Fruit fly (Drosophila melanogaster) whole organism, embryonic: ENCODE measurements around the gene Sec15.

Experiments used
- Ada2b ChIP-seq: fragments of 200-800 bp; sonication (Bioruptor generic); IDR thresholded peaks from 2 replicates; pipeline ENCODE4 v1.3.6; 2022; ENCODE audit warnings: missing biosample characterization, missing genetic modification characterization
- Aef1 ChIP-seq: fragments of 200-800 bp; sonication (Bioruptor generic); IDR thresholded peaks from 3 replicates; pipeline ENCODE4 v1.3.6; 2022; ENCODE audit warnings: missing biosample characterization, missing genetic modification characterization
- BEAF-32 ChIP-seq: fragments of 200-800 bp; sonication (Bioruptor generic); optimal IDR thresholded peaks from 3 replicates; lab custom pipeline; 2017; ENCODE audit warnings: missing biosample characterization, missing genetic modification characterization, mild to moderate bottlenecking, moderate library complexity, missing genetic modification reagents
- BtbVII ChIP-seq: fragments of 200-800 bp; sonication (Bioruptor generic); optimal IDR thresholded peaks from 3 replicates; lab custom pipeline; 2017; ENCODE audit warnings: missing biosample characterization, mild to moderate bottlenecking, missing genetic modification characterization
- CG11560 ChIP-seq: fragments of 200-800 bp; sonication (Bioruptor generic); IDR thresholded peaks from 3 replicates; pipeline ENCODE4 v1.3.6; 2022; ENCODE audit warnings: missing biosample characterization, missing genetic modification characterization
- CG12391 ChIP-seq: fragments of 200-800 bp; sonication (Bioruptor generic); optimal IDR thresholded peaks from 3 replicates; lab custom pipeline; 2018; ENCODE audit warnings: missing biosample characterization, mild to moderate bottlenecking, missing genetic modification characterization, moderate library complexity
- CG13287 ChIP-seq: fragments of 200-800 bp; sonication (Bioruptor generic); IDR thresholded peaks from 2 replicates; pipeline ENCODE4 v1.3.6; 2022; ENCODE audit warnings: missing biosample characterization, missing genetic modification characterization; ENCODE audit not compliant: partially characterized antibody
- CG13775 ChIP-seq: fragments of 200-800 bp; sonication (Bioruptor generic); optimal IDR thresholded peaks from 3 replicates; lab custom pipeline; 2017; ENCODE audit warnings: missing biosample characterization, mild to moderate bottlenecking, missing genetic modification characterization
- CG1603 ChIP-seq: fragments of 200-800 bp; sonication (Bioruptor generic); optimal IDR thresholded peaks from 2 replicates; lab custom pipeline; 2019; ENCODE audit warnings: missing biosample characterization, mild to moderate bottlenecking, missing genetic modification characterization, moderate library complexity
- CG16813 ChIP-seq: fragments of 200-800 bp; sonication (Bioruptor generic); IDR thresholded peaks from 3 replicates; pipeline ENCODE4 v1.3.6; 2022; ENCODE audit warnings: missing biosample characterization, missing genetic modification characterization; ENCODE audit not compliant: partially characterized antibody
- CG17186 ChIP-seq: fragments of 200-800 bp; sonication (Bioruptor generic); optimal IDR thresholded peaks from 3 replicates; lab custom pipeline; 2017; ENCODE audit warnings: missing biosample characterization, missing genetic modification reagents, missing genetic modification characterization
- CG17568 ChIP-seq: fragments of 200-800 bp; sonication (Bioruptor generic); optimal IDR thresholded peaks from 2 replicates; lab custom pipeline; 2018; ENCODE audit warnings: missing biosample characterization, mild to moderate bottlenecking, missing genetic modification characterization, moderate library complexity
- CG32772 ChIP-seq: fragments of 200-800 bp; sonication (Bioruptor generic); IDR thresholded peaks from 2 replicates; pipeline ENCODE4 v1.3.6; 2022; ENCODE audit warnings: missing biosample characterization, missing genetic modification characterization
- CG5953 ChIP-seq: fragments of 200-800 bp; sonication (Bioruptor generic); IDR thresholded peaks from 2 replicates; pipeline ENCODE4 v1.3.6; 2022; ENCODE audit warnings: missing biosample characterization, missing genetic modification characterization
- CG6854 ChIP-seq: fragments of 200-800 bp; sonication (Bioruptor generic); optimal IDR thresholded peaks from 3 replicates; lab custom pipeline; 2017; ENCODE audit warnings: missing biosample characterization, mild to moderate bottlenecking, missing genetic modification characterization
- CG7357 ChIP-seq: fragments of 200-800 bp; sonication (Bioruptor generic); IDR thresholded peaks from 3 replicates; pipeline ENCODE4 v1.3.6; 2022; ENCODE audit warnings: missing biosample characterization, missing genetic modification characterization
- CG8290 ChIP-seq, 3 experiments: fragments of 200-800 bp; sonication (Bioruptor generic); optimal IDR thresholded peaks; 2 replicates each; lab custom pipeline; 2016 to 2019; ENCODE audit warnings: missing biosample characterization in 3 of 3, missing genetic modification characterization in 3 of 3, mild to moderate bottlenecking in 2 of 3, moderate library complexity in 1 of 3
- CG8924 ChIP-seq: fragments of 200-800 bp; optimal IDR thresholded peaks from 3 replicates; lab custom pipeline; 2019; ENCODE audit warnings: missing biosample characterization, mild to moderate bottlenecking, missing genetic modification characterization, moderate library complexity
- CG9437 ChIP-seq: fragments of 200-800 bp; sonication (Bioruptor generic); optimal IDR thresholded peaks from 2 replicates; lab custom pipeline; 2018; ENCODE audit warnings: missing biosample characterization, mild to moderate bottlenecking, missing genetic modification characterization
- CG9797 ChIP-seq: fragments of 200-800 bp; sonication (Bioruptor generic); optimal IDR thresholded peaks from 3 replicates; lab custom pipeline; 2018; ENCODE audit warnings: missing biosample characterization, mild to moderate bottlenecking, missing genetic modification characterization
- Camta ChIP-seq: fragments of 200-800 bp; sonication (Bioruptor generic); optimal IDR thresholded peaks from 2 replicates; lab custom pipeline; 2016; ENCODE audit warnings: missing biosample characterization, missing genetic modification characterization
- Deaf1 ChIP-seq: fragments of 200-800 bp; optimal IDR thresholded peaks from 3 replicates; lab custom pipeline; 2019; ENCODE audit warnings: missing biosample characterization, mild to moderate bottlenecking, missing genetic modification characterization, moderate library complexity
- Ets97D ChIP-seq: fragments of 200-800 bp; sonication (Bioruptor generic); optimal IDR thresholded peaks from 3 replicates; lab custom pipeline; 2016; ENCODE audit warnings: missing biosample characterization, missing genetic modification characterization
- Fer1 ChIP-seq: fragments of 200-800 bp; sonication (Bioruptor generic); optimal IDR thresholded peaks from 2 replicates; lab custom pipeline; 2017; ENCODE audit warnings: missing biosample characterization, mild to moderate bottlenecking, missing genetic modification characterization
- Fer3 ChIP-seq: fragments of 200-800 bp; sonication (Bioruptor generic); optimal IDR thresholded peaks from 2 replicates; lab custom pipeline; 2018; ENCODE audit warnings: missing biosample characterization, mild to moderate bottlenecking, missing genetic modification characterization, moderate library complexity
- Gug ChIP-seq: fragments of 200-800 bp; sonication (Bioruptor generic); IDR thresholded peaks from 4 replicates; pipeline ENCODE4 v1.3.6; 2022; ENCODE audit warnings: missing biosample characterization, missing genetic modification characterization
- HHEX ChIP-seq: fragments of 200-800 bp; sonication (Bioruptor generic); optimal IDR thresholded peaks from 3 replicates; lab custom pipeline; 2017; ENCODE audit warnings: missing biosample characterization, mild to moderate bottlenecking, missing genetic modification characterization, missing genetic modification reagents
- HLHmδ ChIP-seq: fragments of 200-800 bp; sonication (Bioruptor generic); optimal IDR thresholded peaks from 2 replicates; lab custom pipeline; 2018; ENCODE audit warnings: missing biosample characterization, mild to moderate bottlenecking, missing genetic modification characterization, moderate library complexity
- HmgZ ChIP-seq: fragments of 200-800 bp; sonication (Bioruptor generic); optimal IDR thresholded peaks from 2 replicates; lab custom pipeline; 2018; ENCODE audit warnings: missing biosample characterization, mild to moderate bottlenecking, missing genetic modification characterization
- Lpt ChIP-seq: fragments of >200 bp; optimal IDR thresholded peaks from 2 replicates; lab custom pipeline; 2018; ENCODE audit warnings: missing biosample characterization, missing genetic modification characterization
- Max ChIP-seq: fragments of 200-800 bp; sonication (Bioruptor generic); optimal IDR thresholded peaks from 2 replicates; lab custom pipeline; 2016; ENCODE audit warnings: missing biosample characterization, mild to moderate bottlenecking, missing genetic modification characterization
- Tbp ChIP-seq: fragments of >200 bp; optimal IDR thresholded peaks from 2 replicates; lab custom pipeline; 2018; ENCODE audit warnings: missing biosample characterization, missing genetic modification characterization
- ash1 ChIP-seq: fragments of 200-800 bp; sonication (Bioruptor generic); optimal IDR thresholded peaks from 2 replicates; lab custom pipeline; 2018; ENCODE audit warnings: missing biosample characterization, mild to moderate bottlenecking, missing genetic modification characterization
- bab2 ChIP-seq: fragments of 200-800 bp; sonication (Bioruptor generic); optimal IDR thresholded peaks from 2 replicates; lab custom pipeline; 2016; ENCODE audit warnings: missing biosample characterization, missing genetic modification characterization
- bbx ChIP-seq: fragments of 200-800 bp; sonication (Bioruptor generic); IDR thresholded peaks from 2 replicates; pipeline ENCODE4 v1.3.6; 2022; ENCODE audit warnings: missing biosample characterization, missing genetic modification characterization; ENCODE audit not compliant: partially characterized antibody
- cg ChIP-seq: fragments of 200-800 bp; sonication (Bioruptor generic); optimal IDR thresholded peaks from 3 replicates; lab custom pipeline; 2019; ENCODE audit warnings: missing biosample characterization, mild to moderate bottlenecking, missing genetic modification characterization, moderate library complexity
- ems ChIP-seq: fragments of 200-800 bp; sonication (Bioruptor generic); optimal IDR thresholded peaks from 3 replicates; lab custom pipeline; 2016; ENCODE audit warnings: missing biosample characterization, missing genetic modification characterization
- ewg ChIP-seq: fragments of 200-800 bp; sonication (Bioruptor generic); optimal IDR thresholded peaks from 3 replicates; lab custom pipeline; 2017; ENCODE audit warnings: mild to moderate bottlenecking, missing biosample characterization, missing genetic modification reagents, missing genetic modification characterization
- kah ChIP-seq: fragments of 200-800 bp; sonication (Bioruptor generic); optimal IDR thresholded peaks from 2 replicates; lab custom pipeline; 2018; ENCODE audit warnings: missing biosample characterization, mild to moderate bottlenecking, missing genetic modification characterization
- maf-S ChIP-seq: fragments of 200-800 bp; sonication (Bioruptor generic); optimal IDR thresholded peaks from 2 replicates; lab custom pipeline; 2016; ENCODE audit warnings: missing biosample characterization, missing genetic modification characterization
- mam ChIP-seq: fragments of 200-800 bp; sonication (Bioruptor generic); optimal IDR thresholded peaks from 3 replicates; lab custom pipeline; 2016; ENCODE audit warnings: missing biosample characterization, missing genetic modification characterization
- nerfin-1 ChIP-seq: fragments of 200-800 bp; sonication (Bioruptor generic); optimal IDR thresholded peaks from 3 replicates; lab custom pipeline; 2019; ENCODE audit warnings: missing biosample characterization, mild to moderate bottlenecking, missing genetic modification characterization, moderate library complexity
- run ChIP-seq: fragments of 200-800 bp; sonication (Bioruptor generic); optimal IDR thresholded peaks from 3 replicates; lab custom pipeline; 2018; ENCODE audit warnings: missing biosample characterization, mild to moderate bottlenecking, missing genetic modification characterization
- salm ChIP-seq: fragments of 200-800 bp; sonication (Bioruptor generic); optimal IDR thresholded peaks from 2 replicates; lab custom pipeline; 2018; ENCODE audit warnings: missing biosample characterization, mild to moderate bottlenecking, missing genetic modification characterization
- slp2 ChIP-seq: fragments of 200-800 bp; sonication (Bioruptor generic); optimal IDR thresholded peaks from 2 replicates; lab custom pipeline; 2016; ENCODE audit warnings: missing biosample characterization, missing genetic modification characterization
- sna ChIP-seq: fragments of 200-800 bp; sonication (Bioruptor generic); IDR thresholded peaks from 2 replicates; pipeline ENCODE4 v1.3.6; 2022; ENCODE audit warnings: missing biosample characterization, missing genetic modification characterization; ENCODE audit not compliant: partially characterized antibody
- tna ChIP-seq: fragments of 200-800 bp; sonication (Bioruptor generic); IDR thresholded peaks from 2 replicates; pipeline ENCODE4 v1.3.6; 2022; ENCODE audit warnings: missing biosample characterization, missing genetic modification characterization; ENCODE audit not compliant: partially characterized antibody
- trh ChIP-seq: fragments of 200-800 bp; sonication (Bioruptor generic); optimal IDR thresholded peaks from 2 replicates; lab custom pipeline; 2016; ENCODE audit warnings: missing biosample characterization, missing genetic modification characterization
- tx ChIP-seq: fragments of 200-800 bp; sonication (Bioruptor generic); optimal IDR thresholded peaks from 2 replicates; lab custom pipeline; 2016; ENCODE audit warnings: missing biosample characterization, missing genetic modification characterization

Gene Sec15

DNA sequence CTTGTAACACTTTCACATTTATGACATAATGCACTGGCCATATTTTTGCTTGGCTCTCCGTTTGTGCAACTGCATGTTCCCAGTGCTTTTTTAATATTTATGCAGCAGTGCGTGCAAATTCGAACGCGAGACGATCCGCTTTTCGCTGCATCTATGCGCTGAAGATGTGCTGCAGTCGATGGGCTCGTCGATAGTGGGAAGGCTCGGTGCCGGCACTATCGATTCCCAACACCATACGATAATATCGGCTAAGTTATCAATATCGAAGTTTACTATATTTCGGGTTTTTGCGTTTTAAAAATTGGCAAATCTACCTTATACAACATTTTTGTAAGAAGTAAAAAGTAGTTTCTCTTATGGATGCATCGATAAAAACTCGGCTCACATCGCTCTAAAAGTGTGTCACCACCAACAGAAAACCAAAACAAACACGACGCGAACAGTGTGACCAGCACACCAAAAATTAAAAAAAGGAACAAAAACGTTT is 10.1 kb downstream of the Sec15 start, which contains the start of gene RhoGAP93B (continued):
- peak; percentile 100 for TF ChIP-seq tna (GFP tag; lab: Robert Waterston, UW)
- TF ChIP-seq CG13775 (GFP tag; lab: Kevin White, UChicago) = peak; percentile 90
- peak; percentile 35 for TF ChIP-seq BtbVII
- peak; percentile 40 for TF ChIP-seq run (tag; lab: Kevin White, UChicago)
- TF ChIP-seq nerfin-1 (tag; lab: Kevin White, UChicago) = peak; percentile 82
- TF ChIP-seq salm (tag; lab: Kevin White, UChicago) = peak; percentile 8
- TF ChIP-seq Tbp = no peak
- peak; percentile 96 for TF ChIP-seq Aef1 (GFP tag; lab: Robert Waterston, UW)
- peak; percentile 94 for TF ChIP-seq bab2 (GFP tag; lab: Kevin White, UChicago)
- peak; percentile 100 for TF ChIP-seq bbx (GFP tag; lab: Robert Waterston, UW)
- peak; percentile 100 for TF ChIP-seq CG16813
- peak; percentile 82 for TF ChIP-seq Fer3 (tag; lab: Kevin White, UChicago)
- peak; percentile 100 for TF ChIP-seq CG13287 (GFP tag; lab: Robert Waterston, UW)
- peak; percentile 46 for TF ChIP-seq CG6854 (GFP tag; lab: Kevin White, UChicago)
- TF ChIP-seq Fer1 (GFP tag; lab: Kevin White, UChicago) = peak; percentile 88
- TF ChIP-seq Lpt (GFP tag; lab: Kevin White, UChicago) = no peak
- peak; percentile 91 for TF ChIP-seq mam
- peak; percentile 24 for TF ChIP-seq cg
- TF ChIP-seq CG8290 (GFP tag; optimal IDR thresholded peaks at IDR 0.05; lab: Kevin White, UChicago) = peak; percentile 76
- TF ChIP-seq CG8290 (tag; optimal IDR thresholded peaks at IDR 0.05; lab: Kevin White, UChicago) = peak in 1 of 2 experiments; percentile 13
- TF ChIP-seq CG12391 (tag; lab: Kevin White, UChicago) = peak; percentile 93
- no peak for TF ChIP-seq CG17568
- TF ChIP-seq tx (GFP tag; lab: Kevin White, UChicago) = peak; percentile 90
- TF ChIP-seq CG17186 = peak; percentile 91
- peak; percentile 37 for TF ChIP-seq CG9437 (GFP tag; lab: Kevin White, UChicago)
- TF ChIP-seq sna (GFP tag; lab: Robert Waterston, UW) = peak; percentile 100
- TF ChIP-seq CG1603 (tag; lab: Kevin White, UChicago) = peak; percentile 86
- TF ChIP-seq HmgZ = peak; percentile 92
- TF ChIP-seq Camta (GFP tag; lab: Kevin White, UChicago) = peak; percentile 76
- peak; percentile 84 for TF ChIP-seq CG5953 (GFP tag; lab: Robert Waterston, UW)
- peak; percentile 36 for TF ChIP-seq HHEX (GFP tag; lab: Kevin White, UChicago)
- TF ChIP-seq ash1 (GFP tag; lab: Kevin White, UChicago) = no peak
- peak; percentile 37 for TF ChIP-seq ewg
- TF ChIP-seq Max (GFP tag; lab: Kevin White, UChicago) = peak; percentile 68
- peak; percentile 81; the same call in 2 of the 3 replicates for TF ChIP-seq CG11560 (tag; lab: Robert Waterston, UW)
- peak; percentile 100 for TF ChIP-seq BEAF-32 (GFP tag; lab: Kevin White, UChicago)
- TF ChIP-seq Ada2b (GFP tag; lab: Robert Waterston, UW) = peak; percentile 90
- peak; percentile 92 for TF ChIP-seq Ets97D (GFP tag; lab: Kevin White, UChicago)
- peak; percentile 86 for TF ChIP-seq ems
- peak; percentile 79; the same call in 2 of the 3 replicates for TF ChIP-seq CG7357 (GFP tag; lab: Robert Waterston, UW)
- peak; percentile 60 for TF ChIP-seq maf-S (GFP tag; lab: Kevin White, UChicago)
- peak; percentile 90 for TF ChIP-seq CG9797 (GFP tag; lab: Kevin White, UChicago)
- peak; percentile 86 for TF ChIP-seq CG32772
- TF ChIP-seq HLHmδ (GFP tag; lab: Kevin White, UChicago) = peak; percentile 57
- TF ChIP-seq slp2 (GFP tag; lab: Kevin White, UChicago) = peak; percentile 77
- TF ChIP-seq kah = peak; percentile 12
- peak; percentile 96 for TF ChIP-seq Gug (GFP tag; lab: Robert Waterston, UW)
- peak; percentile 79 for TF ChIP-seq trh (GFP tag; lab: Kevin White, UChicago)
- peak; percentile 82 for TF ChIP-seq CG8924 (tag; lab: Kevin White, UChicago)
- no peak for TF ChIP-seq Deaf1 (tag; lab: Kevin White, UChicago)
